Worm (Caenorhabditis elegans) whole organism, early embryonic: ENCODE results near the gene sdz-10.

Experiments
- B0310.2 ChIP-seq: sonication (generic microtip); optimal IDR thresholded peaks from 2 replicates; lab custom pipeline; 2016; ENCODE audit warnings: mild to moderate bottlenecking, missing genetic modification characterization, missing compliant biosample characterization
- F13C5.2 ChIP-seq: sonication (generic microtip); optimal IDR thresholded peaks from 2 replicates; lab custom pipeline; 2017; ENCODE audit warnings: mild to moderate bottlenecking, missing genetic modification characterization, inconsistent platforms, missing compliant biosample characterization
- aly-1 ChIP-seq: sonication (generic microtip); optimal IDR thresholded peaks from 2 replicates; lab custom pipeline; 2016; ENCODE audit warnings: missing genetic modification characterization, missing compliant biosample characterization
- ama-1 ChIP-seq: fragments of 150-350 bp; optimal IDR thresholded peaks from 2 replicates; lab custom pipeline; 2014
- ceh-13 ChIP-seq: fragments of 200-800 bp; sonication (Bioruptor generic); optimal IDR thresholded peaks from 2 replicates; lab custom pipeline; 2018; ENCODE audit warnings: mild to moderate bottlenecking, missing genetic modification characterization, missing compliant biosample characterization
- ceh-36 ChIP-seq: sonication (generic microtip); optimal IDR thresholded peaks from 2 replicates; lab custom pipeline; 2016; ENCODE audit warnings: missing genetic modification characterization, inconsistent platforms, missing compliant biosample characterization
- ets-7 ChIP-seq: sonication (generic microtip); optimal IDR thresholded peaks from 2 replicates; lab custom pipeline; 2016; ENCODE audit warnings: missing genotype, missing genetic modification characterization, missing compliant biosample characterization
- flt-1 ChIP-seq: fragments of 200-800 bp; sonication (Bioruptor generic); IDR thresholded peaks from 2 replicates; pipeline ENCODE4 v1.3.6; 2022; ENCODE audit warnings: missing genetic modification characterization, missing compliant biosample characterization
- hmbx-1 ChIP-seq: sonication (generic microtip); optimal IDR thresholded peaks from 2 replicates; lab custom pipeline; 2016; ENCODE audit warnings: mild to moderate bottlenecking, missing genetic modification characterization, missing compliant biosample characterization
- hmg-4 ChIP-seq: fragments of 200-800 bp; sonication (Bioruptor generic); optimal IDR thresholded peaks from 2 replicates; lab custom pipeline; 2018; ENCODE audit warnings: mild to moderate bottlenecking, missing genetic modification characterization, missing compliant biosample characterization
- hnd-1 ChIP-seq: sonication (generic microtip); optimal IDR thresholded peaks from 2 replicates; lab custom pipeline; 2016; ENCODE audit warnings: missing genetic modification characterization, missing compliant biosample characterization
- pes-1 ChIP-seq: fragments of 200-800 bp; sonication (Bioruptor generic); IDR thresholded peaks from 2 replicates; pipeline ENCODE4 v1.3.6; 2022; ENCODE audit warnings: missing genetic modification reagents, missing genetic modification characterization, missing compliant biosample characterization
- scrt-1 ChIP-seq: fragments of 200-800 bp; sonication (Bioruptor generic); IDR thresholded peaks from 2 replicates; pipeline ENCODE4 v1.3.6; 2022; ENCODE audit warnings: missing genetic modification characterization, missing compliant biosample characterization
- sea-1 ChIP-seq: fragments of 200-800 bp; sonication (Bioruptor generic); conservative IDR thresholded peaks from 2 replicates; pipeline ENCODE4 v1.3.6; 2022; ENCODE audit warnings: missing genetic modification characterization, missing compliant biosample characterization
- tbx-11 ChIP-seq: fragments of 200-800 bp; sonication (Bioruptor generic); IDR thresholded peaks from 2 replicates; pipeline ENCODE4 v1.3.6; 2022; ENCODE audit warnings: missing genetic modification characterization, missing compliant biosample characterization
- tbx-37 ChIP-seq: fragments of 200-800 bp; sonication (Bioruptor generic); conservative IDR thresholded peaks from 2 replicates; pipeline ENCODE4 v1.3.6; 2022; ENCODE audit warnings: missing genetic modification reagents, missing genetic modification characterization, missing compliant biosample characterization
- tra-4 ChIP-seq: sonication (generic microtip); optimal IDR thresholded peaks from 2 replicates; lab custom pipeline; 2017; ENCODE audit warnings: missing genetic modification characterization, missing compliant biosample characterization

Gene sdz-10

DNA sequence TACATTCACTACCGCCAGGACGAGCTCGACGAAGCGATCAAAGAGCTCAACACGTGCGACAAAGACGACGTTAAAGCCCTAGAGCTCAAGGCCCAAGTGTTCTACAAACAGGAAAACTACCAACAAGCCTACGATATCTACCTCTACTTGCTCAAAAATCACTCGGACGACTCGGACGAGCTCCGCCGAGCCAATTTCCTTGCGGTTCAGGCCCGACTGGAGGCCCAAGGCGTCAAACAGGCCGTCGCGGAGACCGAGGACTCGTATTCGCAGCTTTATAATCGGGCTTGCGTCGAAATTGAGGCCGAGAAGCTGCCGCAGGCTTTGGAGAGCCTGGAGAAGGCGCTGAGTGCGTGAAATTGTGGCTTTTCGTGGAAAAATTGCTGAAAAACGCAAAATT, 15.8 kb upstream of the sdz-10 start:
- no peak for TF ChIP-seq scrt-1
- TF ChIP-seq flt-1 (GFP tag; lab: Robert Waterston, UW): no peak
- no peak for TF ChIP-seq aly-1 (tag; lab: Kevin White, UChicago)
- TF ChIP-seq ceh-13: no peak
- TF ChIP-seq pes-1: no peak
- TF ChIP-seq tbx-37 (GFP tag; lab: Robert Waterston, UW): no peak
- no peak for TF ChIP-seq F13C5.2
- no peak for TF ChIP-seq sea-1 (GFP tag; lab: Robert Waterston, UW)
- no peak for TF ChIP-seq ama-1 (lab: Kevin White, UChicago)
- no peak for TF ChIP-seq ceh-36 (tag; lab: Kevin White, UChicago)
- no peak for TF ChIP-seq hmbx-1
- no peak for TF ChIP-seq ets-7 (tag; lab: Kevin White, UChicago)
- no peak for TF ChIP-seq B0310.2 (tag; lab: Kevin White, UChicago)
- no peak for TF ChIP-seq tra-4 (tag; lab: Kevin White, UChicago)
- TF ChIP-seq hnd-1 (tag; lab: Kevin White, UChicago): no peak
- TF ChIP-seq tbx-11: no peak
- no peak for TF ChIP-seq hmg-4 (GFP tag; lab: Kevin White, UChicago)

DNA sequence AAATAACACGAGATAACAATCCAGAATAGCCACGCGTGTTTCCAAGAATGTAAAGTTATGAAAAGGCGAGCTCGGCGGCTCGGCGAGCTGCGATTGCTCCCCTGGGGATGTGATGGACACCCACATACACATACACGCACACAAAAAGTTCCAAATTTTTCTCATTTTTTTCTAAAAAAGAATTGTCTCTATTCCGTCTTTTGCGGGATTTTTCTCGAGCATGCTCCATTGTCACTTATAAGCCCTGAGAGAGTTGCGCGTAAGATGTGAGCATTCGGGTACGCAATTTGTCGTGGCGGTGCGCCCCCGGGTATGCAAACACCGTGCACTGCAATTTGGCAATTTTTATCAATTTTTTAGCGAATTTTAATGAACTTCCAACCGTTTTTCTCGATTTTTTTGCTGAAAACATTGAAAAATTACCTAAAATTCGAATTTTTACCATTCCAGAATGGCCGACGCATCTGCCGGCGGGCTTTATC, 15.0 kb upstream of the sdz-10 start, which contains the start of the genes F08D12.12 and srpa-72:
F08D12.12 (minus strand) TSS at position 51 of the 482 bp plus-strand sequence.
srpa-72 (plus strand) TSS at position 451 of the 482 bp plus-strand sequence.
- TF ChIP-seq flt-1 (GFP tag; lab: Robert Waterston, UW) (no peak), aly-1 (tag; lab: Kevin White, UChicago) (no peak), B0310.2 (tag; lab: Kevin White, UChicago) (no peak), ceh-13 (no peak), pes-1 (no peak), F13C5.2 (peak; percentile 46), ceh-36 (tag; lab: Kevin White, UChicago) (no peak), ets-7 (tag; lab: Kevin White, UChicago) (no peak)

DNA sequence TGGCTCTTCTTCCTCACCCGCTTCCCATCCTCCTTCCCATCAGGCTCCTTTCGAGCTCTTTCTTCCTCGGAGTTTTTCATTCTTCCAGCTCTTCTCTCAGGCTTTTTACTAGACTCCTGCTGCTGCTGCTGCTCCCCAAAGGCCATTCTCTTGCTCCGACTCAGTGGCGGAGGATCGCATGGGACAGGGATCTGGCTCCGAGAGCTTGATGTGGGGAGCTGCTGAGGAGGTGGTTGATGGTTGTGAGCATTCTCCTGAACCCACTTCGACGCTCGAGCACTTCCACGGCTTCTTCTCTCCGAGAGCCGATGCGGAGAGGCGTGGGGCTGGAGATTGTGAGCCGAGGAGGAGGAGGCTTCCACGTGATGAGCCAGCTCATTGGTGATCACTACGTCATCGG, 13.7 kb upstream of the sdz-10 start:
- TF ChIP-seq ets-7 (tag; lab: Kevin White, UChicago) (no peak), aly-1 (tag; lab: Kevin White, UChicago) (no peak), tbx-37 (GFP tag; lab: Robert Waterston, UW) (no peak), hmbx-1 (no peak), ceh-13 (no peak), ceh-36 (tag; lab: Kevin White, UChicago) (no peak), pes-1 (no peak), hmg-4 (GFP tag; lab: Kevin White, UChicago) (no peak), ama-1 (lab: Kevin White, UChicago) (no peak), scrt-1 (no peak), hnd-1 (tag; lab: Kevin White, UChicago) (no peak)

DNA sequence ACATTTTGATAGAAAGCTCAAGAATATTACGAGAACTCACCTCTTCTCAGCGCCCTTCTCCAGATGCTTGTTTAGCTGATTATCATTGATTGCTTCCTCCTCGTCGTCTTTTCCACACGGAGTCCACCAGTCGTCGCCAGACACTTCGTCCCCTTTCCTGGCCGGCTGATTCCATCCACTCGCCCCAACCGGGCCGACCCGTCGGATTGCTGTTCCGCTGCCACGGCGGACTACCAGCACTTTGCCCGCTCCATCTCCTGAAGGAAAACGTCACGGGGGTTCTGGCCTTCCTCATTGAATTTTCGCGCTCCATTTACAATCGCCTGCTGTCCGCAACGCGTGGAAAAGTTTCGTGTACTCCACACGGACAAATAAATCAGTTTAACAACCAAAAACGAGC, 11.3 kb upstream of the sdz-10 start:
- TF ChIP-seq flt-1 (GFP tag; lab: Robert Waterston, UW): no peak
- TF ChIP-seq ama-1 (lab: Kevin White, UChicago): no peak
- no peak for TF ChIP-seq ets-7 (tag; lab: Kevin White, UChicago)
- TF ChIP-seq hnd-1 (tag; lab: Kevin White, UChicago): no peak
- no peak for TF ChIP-seq hmbx-1
- TF ChIP-seq hmg-4 (GFP tag; lab: Kevin White, UChicago): no peak
- TF ChIP-seq ceh-36 (tag; lab: Kevin White, UChicago): no peak
- no peak for TF ChIP-seq scrt-1
- TF ChIP-seq aly-1 (tag; lab: Kevin White, UChicago): no peak
- no peak for TF ChIP-seq tbx-37 (GFP tag; lab: Robert Waterston, UW)
- TF ChIP-seq sea-1 (GFP tag; lab: Robert Waterston, UW): no peak
- no peak for TF ChIP-seq B0310.2 (tag; lab: Kevin White, UChicago)

DNA sequence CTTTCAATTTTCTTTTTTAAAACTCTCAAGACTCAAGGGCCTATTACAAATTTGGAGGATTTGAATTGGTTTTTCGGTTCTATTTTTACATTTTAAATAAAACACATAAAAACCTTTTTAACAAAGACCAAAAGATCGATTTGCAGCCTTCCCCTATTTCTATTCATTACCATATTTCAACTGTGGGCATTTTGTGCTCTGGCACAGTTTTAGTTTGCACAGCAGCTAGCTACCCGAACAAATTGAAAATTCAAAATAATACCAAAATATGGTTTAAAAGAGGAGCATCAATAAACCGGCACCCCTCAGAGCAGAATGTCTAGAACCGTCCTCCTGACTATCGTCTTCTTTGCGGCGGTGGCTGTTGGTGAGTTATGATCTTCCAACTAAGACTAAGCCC, 9.3 kb upstream of the sdz-10 start, which contains the start of gene F08D12.2:
F08D12.2 (plus strand) TSS at position 301 of the 400 bp plus-strand sequence.
- TF ChIP-seq F13C5.2 (no peak), pes-1 (no peak)

DNA sequence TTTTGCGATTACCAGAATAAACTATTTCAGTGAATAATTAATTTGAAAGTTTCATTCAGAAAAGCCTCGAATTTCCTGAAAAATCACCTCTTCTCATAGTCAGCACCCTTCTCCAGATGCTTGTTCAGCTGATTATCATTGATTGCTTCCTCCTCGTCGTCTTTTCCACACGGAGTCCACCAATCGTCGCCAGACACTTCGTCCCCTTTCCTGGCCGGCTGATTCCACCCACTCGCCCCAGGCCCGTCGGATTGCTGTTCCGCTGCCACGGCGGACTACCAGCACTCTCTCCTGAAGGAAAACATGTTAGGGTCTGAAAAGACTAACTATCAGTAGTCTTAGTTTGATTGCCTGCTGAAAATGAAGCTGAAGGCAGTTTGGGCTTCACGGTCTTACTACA, 8.7 kb upstream of the sdz-10 start:
- TF ChIP-seq sea-1 (GFP tag; lab: Robert Waterston, UW) (no peak), scrt-1 (no peak), B0310.2 (tag; lab: Kevin White, UChicago) (no peak), hmg-4 (GFP tag; lab: Kevin White, UChicago) (no peak), ceh-36 (tag; lab: Kevin White, UChicago) (no peak), hnd-1 (tag; lab: Kevin White, UChicago) (no peak), flt-1 (GFP tag; lab: Robert Waterston, UW) (no peak), aly-1 (tag; lab: Kevin White, UChicago) (no peak), F13C5.2 (no peak), tbx-37 (GFP tag; lab: Robert Waterston, UW) (no peak), ceh-13 (no peak), ets-7 (tag; lab: Kevin White, UChicago) (no peak), tbx-11 (no peak), ama-1 (lab: Kevin White, UChicago) (no peak), hmbx-1 (no peak)

DNA sequence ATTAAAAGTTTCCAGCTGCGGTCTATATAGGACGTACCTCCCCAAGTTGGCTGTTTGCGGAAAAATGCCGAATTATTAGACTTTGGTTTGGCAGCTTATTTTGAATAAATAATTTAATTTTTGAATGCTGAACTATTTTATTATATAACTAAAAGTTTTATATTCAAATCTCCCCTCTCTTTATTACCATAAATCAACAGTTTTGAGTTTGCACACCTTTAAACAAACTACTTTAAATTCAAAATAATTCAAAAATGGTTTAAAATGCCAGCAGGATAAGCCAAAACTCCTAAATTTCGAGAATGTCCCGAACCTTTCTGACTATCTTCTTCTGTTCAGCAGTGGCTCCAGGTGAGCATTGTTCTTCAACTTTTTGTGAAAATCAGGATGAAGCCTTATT, 7.2 kb upstream of the sdz-10 start, which contains the start of gene F08D12.3:
F08D12.3 (plus strand) TSS at position 301 of the 400 bp plus-strand sequence.
- no peak for TF ChIP-seq aly-1 (tag; lab: Kevin White, UChicago)
- no peak for TF ChIP-seq ama-1 (lab: Kevin White, UChicago)
- TF ChIP-seq tbx-37 (GFP tag; lab: Robert Waterston, UW): no peak
- TF ChIP-seq scrt-1: no peak
- no peak for TF ChIP-seq hnd-1 (tag; lab: Kevin White, UChicago)
- TF ChIP-seq hmg-4 (GFP tag; lab: Kevin White, UChicago): no peak
- no peak for TF ChIP-seq tra-4 (tag; lab: Kevin White, UChicago)
- no peak for TF ChIP-seq B0310.2 (tag; lab: Kevin White, UChicago)
- no peak for TF ChIP-seq pes-1
- TF ChIP-seq hmbx-1: no peak
